Worm (Caenorhabditis elegans) whole organism, L4/young adult: ENCODE data around the gene srd-40.
"Not testable (repeated sequence)": the region's sequence is repeated elsewhere in the genome, so short reads cannot be mapped to it uniquely, and the experiment has no call there.

Experiments used
- W03F9.2 ChIP-seq: fragments of 150-350 bp; optimal IDR thresholded peaks from 2 replicates; lab custom pipeline; 2014; ENCODE audit warnings: missing biosample characterization, missing genetic modification characterization
- dao-5 ChIP-seq: sonication (generic microtip); optimal IDR thresholded peaks from 2 replicates; lab custom pipeline; 2016; ENCODE audit warnings: missing genotype, missing genetic modification characterization, moderate library complexity, missing compliant biosample characterization
- him-1 ChIP-seq: sonication (generic microtip); optimal IDR thresholded peaks from 2 replicates; lab custom pipeline; 2016; ENCODE audit warnings: missing genotype, missing genetic modification reagents, missing genetic modification characterization, missing compliant biosample characterization

The srd-40 gene

DNA sequence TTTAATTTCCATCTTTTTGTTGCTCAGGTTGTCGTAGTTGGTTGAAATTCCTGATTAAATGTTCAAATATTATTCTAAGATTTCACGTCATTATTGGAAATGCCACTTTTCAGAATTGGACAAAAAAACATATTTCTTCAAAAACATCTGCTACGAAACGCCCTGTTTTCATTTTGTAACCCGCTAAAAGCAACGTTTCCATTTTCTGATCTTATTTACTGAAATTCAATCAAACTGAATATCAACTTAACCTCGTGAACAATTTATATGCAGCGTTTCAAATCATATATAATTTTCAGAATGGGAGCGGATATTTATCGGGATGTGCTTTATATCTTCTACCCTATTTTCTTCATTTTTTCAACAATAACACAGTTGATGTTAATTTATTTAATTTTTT lies at the start of gene srd-40:
Gene srd-40, plus strand, starts transcription at position 301 of the 400 bp plus-strand sequence.
- TF ChIP-seq him-1 (tag; lab: Kevin White, UChicago), result no peak
- TF ChIP-seq W03F9.2 (tag; lab: Kevin White, UChicago), result no peak
- no peak for TF ChIP-seq dao-5 (tag; lab: Kevin White, UChicago)

DNA sequence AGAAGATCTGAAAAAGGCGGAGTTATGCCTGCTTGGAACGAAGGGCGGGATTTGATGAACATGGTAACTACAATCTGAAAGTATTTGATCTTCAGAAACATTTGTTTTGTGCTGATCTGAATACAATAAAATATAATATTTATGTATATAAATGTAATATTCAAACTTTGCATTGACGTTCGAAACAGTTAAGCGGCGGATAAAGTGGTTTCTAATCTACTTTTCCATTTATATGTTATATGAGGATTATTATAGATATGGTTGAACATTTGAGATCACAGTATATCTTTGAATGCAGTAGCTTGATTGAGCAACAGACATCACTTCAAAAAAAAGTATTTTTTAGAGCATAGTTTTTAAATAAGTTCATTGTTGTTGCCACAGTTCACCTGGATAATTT lies 49.7 kb upstream of the srd-40 start, which contains the start of gene H19J13.2:
Gene H19J13.2, minus strand, starts transcription at position 101 of the 400 bp plus-strand sequence.
- TF ChIP-seq him-1 (tag; lab: Kevin White, UChicago) (no peak), W03F9.2 (tag; lab: Kevin White, UChicago) (no peak), dao-5 (tag; lab: Kevin White, UChicago) (no peak)

DNA sequence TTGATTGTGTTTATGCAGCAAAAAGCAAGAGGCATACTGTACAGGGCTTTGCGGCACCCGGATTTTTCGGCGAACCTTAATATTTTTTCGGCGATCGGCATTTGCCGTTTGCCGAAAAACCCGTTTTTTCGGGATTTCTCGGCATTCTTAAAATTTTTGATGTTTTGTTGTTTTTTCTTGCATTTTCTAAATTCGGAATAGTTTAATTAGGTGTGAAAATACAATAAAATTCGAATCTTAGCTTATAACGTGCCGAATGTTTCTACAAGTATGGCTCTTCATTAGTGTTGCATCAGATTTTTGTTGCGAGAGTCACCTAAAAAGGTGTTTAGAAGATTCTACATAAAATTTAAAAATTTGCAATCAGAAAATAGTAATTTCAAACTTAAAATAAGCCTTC lies 48.0 kb upstream of the srd-40 start, which contains the start of gene C04B4.6:
Gene C04B4.6, minus strand, starts transcription at position 101 of the 400 bp plus-strand sequence.
- TF ChIP-seq W03F9.2 (tag; lab: Kevin White, UChicago) (no peak), him-1 (tag; lab: Kevin White, UChicago) (no peak)

DNA sequence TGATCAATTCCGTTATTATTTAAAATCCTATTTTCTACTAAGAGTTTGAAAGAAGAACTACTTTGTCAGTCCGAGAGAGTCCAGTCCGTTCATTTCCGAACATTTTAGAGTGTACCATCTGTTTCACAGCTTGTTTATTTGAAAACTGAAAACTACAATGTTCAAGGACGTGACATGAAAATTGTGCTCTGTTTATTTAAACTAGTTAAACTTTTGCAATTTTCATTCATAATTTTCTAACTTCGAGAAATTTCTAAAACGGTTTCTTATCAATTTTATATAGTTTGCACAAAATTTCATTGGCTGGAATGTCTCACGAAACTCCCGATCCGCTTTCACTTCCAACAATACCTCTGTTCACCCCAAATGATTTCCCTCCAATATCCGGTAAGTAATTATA lies 43.1 kb upstream of the srd-40 start, which contains the start of gene C04B4.1:
Gene C04B4.1, plus strand, starts transcription at position 301 of the 400 bp plus-strand sequence.
- no peak for TF ChIP-seq him-1 (tag; lab: Kevin White, UChicago)
- TF ChIP-seq W03F9.2 (tag; lab: Kevin White, UChicago), result no peak
- no peak for TF ChIP-seq dao-5 (tag; lab: Kevin White, UChicago)

DNA sequence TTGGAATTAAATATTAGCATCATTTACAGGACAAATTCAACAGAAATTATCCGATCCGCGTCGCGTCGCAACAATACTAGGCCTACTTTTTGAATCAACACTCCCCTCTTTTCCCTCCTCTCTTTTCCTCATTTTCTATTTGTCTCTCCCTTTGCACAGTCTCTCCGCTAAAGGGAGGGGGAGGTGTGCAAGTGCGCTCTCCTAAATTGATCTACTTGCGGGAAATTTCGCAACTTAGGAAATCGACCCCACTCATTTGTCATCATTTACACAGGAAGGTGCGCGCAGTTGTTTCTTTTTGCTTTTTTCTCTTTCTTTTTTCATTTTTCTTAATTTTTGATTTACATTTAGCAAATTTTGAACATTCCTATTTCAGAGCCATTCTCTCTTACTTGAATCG lies 40.6 kb upstream of the srd-40 start, which contains the start of gene C04B4.2:
Gene C04B4.2, plus strand, starts transcription at position 371 of the 400 bp plus-strand sequence.
- TF ChIP-seq dao-5 (tag; lab: Kevin White, UChicago), result no peak

DNA sequence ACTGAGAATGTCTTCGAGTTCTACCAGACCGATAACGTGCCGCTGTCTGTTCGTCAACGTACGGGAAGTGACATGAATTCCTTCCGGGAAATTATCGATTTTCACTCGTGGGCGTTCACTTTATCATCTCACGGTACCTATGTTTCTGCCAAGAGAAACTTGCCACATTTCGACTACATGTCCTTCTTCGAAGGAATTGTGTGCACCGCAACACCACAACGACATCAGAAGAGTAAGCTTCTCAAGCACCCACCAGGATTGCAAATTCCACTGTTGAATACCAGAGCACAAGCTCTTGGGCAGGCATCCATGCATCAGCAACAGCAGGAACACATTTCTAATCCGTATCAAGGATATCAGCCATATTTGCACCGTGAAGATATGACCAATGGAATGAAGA lies 39.4 kb upstream of the srd-40 start:
- TF ChIP-seq W03F9.2 (tag; lab: Kevin White, UChicago) (no peak), him-1 (tag; lab: Kevin White, UChicago) (no peak), dao-5 (tag; lab: Kevin White, UChicago) (no peak)

DNA sequence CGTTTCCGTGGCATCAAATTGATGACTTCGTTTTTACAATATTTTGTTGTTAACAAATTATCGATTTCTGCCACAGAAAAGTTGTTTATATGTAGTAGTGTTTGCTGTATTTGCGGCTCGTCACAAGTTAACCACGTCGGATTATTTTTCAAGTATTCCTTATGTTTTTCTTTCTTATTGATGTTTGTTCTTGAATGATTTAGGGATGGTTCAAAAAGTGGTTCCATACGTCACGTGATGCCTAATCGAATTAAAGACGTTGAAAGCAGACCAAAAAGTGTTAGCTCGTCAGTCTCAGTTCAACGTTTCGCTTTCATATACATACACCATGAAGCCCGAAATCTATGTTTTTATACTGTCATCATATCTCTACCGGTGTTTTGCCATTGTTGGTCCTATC lies 38.0 kb upstream of the srd-40 start, which contains the start of gene lips-2:
Gene lips-2, plus strand, starts transcription at position 301 of the 400 bp plus-strand sequence.
- TF ChIP-seq dao-5 (tag; lab: Kevin White, UChicago) (no peak), him-1 (tag; lab: Kevin White, UChicago) (no peak), W03F9.2 (tag; lab: Kevin White, UChicago) (no peak)

DNA sequence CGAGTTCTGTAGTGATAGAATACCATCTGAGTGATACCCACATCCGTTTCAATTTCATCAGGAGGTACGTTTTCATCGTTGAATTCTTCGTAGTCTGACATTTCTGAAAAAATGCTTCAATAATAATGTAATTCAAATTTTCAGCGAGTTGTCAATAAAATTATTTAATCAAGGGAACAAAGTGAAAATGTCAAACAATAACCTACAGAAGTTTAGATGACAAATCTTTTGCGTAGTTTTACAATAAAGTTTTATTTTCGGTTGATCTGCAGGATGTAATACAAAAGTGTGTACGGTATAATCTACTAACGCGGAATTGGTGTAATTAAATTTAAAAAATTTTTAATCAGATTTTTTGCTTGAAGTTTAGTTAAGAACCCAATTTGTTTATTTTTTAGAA lies 35.3 kb upstream of the srd-40 start, which contains the start of gene C04B4.5:
Gene C04B4.5, minus strand, starts transcription at position 101 of the 400 bp plus-strand sequence.
- no peak for TF ChIP-seq W03F9.2 (tag; lab: Kevin White, UChicago)
- TF ChIP-seq him-1 (tag; lab: Kevin White, UChicago), result no peak
- no peak for TF ChIP-seq dao-5 (tag; lab: Kevin White, UChicago)

DNA sequence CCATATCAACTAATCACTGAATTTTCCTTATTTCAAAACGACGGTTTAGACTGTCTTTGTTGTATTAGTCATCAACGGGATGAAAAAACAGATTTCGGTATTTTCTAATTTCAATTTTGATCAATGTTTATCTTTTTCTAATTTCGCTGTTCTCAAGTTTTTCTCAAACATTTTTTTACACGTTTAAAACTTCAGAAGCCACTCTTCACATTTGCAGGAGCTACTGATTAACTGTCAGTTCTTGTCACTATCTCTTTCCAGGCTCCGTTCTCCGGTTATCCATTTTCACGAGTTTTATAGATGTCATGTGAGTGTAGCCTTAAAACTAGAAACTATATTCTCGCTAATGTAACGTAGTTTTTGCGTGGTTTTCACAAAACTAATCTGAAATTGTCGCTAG lies 33.0 kb upstream of the srd-40 start, which contains the start of gene C04B4.4:
Gene C04B4.4, plus strand, starts transcription at position 301 of the 400 bp plus-strand sequence.
- TF ChIP-seq dao-5 (tag; lab: Kevin White, UChicago) (no peak), him-1 (tag; lab: Kevin White, UChicago) (no peak), W03F9.2 (tag; lab: Kevin White, UChicago) (no peak)

DNA sequence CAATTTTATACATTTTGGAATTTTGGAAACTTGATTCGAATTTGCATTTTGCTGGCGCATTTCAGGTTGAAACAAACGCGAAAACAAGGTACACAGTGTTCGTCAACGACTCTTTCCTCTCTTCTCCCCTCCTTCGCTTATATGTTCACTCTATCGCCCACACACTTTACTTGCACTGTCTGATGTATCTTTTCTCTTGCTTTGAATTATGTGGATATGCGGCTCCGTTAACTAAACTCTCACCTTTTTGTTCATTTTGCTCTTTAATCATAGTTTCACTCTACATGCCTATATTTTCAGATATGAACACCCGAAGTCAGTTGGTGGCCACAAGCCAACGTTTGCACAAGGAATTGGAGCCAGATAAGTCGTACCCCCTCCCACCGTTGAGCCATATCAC lies 29.3 kb upstream of the srd-40 start, which contains the start of gene W06D11.1:
Gene W06D11.1, plus strand, starts transcription at position 301 of the 400 bp plus-strand sequence.
- TF ChIP-seq dao-5 (tag; lab: Kevin White, UChicago) (no peak), W03F9.2 (tag; lab: Kevin White, UChicago) (no peak), him-1 (tag; lab: Kevin White, UChicago) (no peak)

DNA sequence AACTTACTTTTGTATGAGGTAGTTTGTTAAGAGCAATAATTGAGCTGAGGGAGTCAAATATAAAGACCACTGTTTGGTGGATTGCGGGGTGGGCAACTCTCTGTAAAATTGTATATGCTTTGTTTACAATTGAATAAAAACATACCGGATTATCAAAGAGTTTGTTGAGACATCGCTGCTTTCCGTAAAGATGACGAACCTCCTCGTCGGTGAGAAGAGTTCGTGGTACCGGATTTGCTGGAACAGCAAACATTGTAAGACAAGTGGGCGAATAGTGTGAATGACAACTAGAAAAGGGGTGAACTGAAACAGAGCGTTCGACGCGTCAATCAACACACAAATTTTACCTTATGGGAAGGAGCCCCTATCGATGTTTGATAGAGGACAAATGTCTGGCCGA lies 27.1 kb upstream of the srd-40 start, which contains the start of gene W06D11.2:
Gene W06D11.2, minus strand, starts transcription at position 339 of the 400 bp plus-strand sequence.
- no peak for TF ChIP-seq him-1 (tag; lab: Kevin White, UChicago)
- TF ChIP-seq W03F9.2 (tag; lab: Kevin White, UChicago), result no peak
- TF ChIP-seq dao-5 (tag; lab: Kevin White, UChicago), result no peak

DNA sequence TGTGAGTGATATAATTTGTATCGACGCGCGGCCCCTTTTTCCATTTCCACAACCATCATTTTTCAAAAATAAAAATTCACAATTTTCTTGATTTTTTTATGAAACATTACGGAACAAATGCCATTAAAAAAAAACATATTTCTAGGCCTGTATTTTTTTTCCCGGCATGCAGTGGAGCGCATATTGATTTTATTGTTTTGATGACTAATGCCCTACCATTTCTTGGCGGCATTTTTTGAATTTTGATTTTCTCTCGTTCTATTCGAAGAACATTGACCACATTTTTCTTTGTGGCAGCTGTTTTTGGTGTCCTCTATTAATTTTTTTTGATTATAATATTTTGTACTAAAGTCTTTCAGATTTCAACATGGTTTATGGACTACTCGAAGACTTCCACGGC lies 25.2 kb upstream of the srd-40 start, which contains the start of gene W06D11.3:
Gene W06D11.3, plus strand, starts transcription at position 360 of the 400 bp plus-strand sequence.
- TF ChIP-seq him-1 (tag; lab: Kevin White, UChicago) (no peak), dao-5 (tag; lab: Kevin White, UChicago) (no peak), W03F9.2 (tag; lab: Kevin White, UChicago) (no peak)

DNA sequence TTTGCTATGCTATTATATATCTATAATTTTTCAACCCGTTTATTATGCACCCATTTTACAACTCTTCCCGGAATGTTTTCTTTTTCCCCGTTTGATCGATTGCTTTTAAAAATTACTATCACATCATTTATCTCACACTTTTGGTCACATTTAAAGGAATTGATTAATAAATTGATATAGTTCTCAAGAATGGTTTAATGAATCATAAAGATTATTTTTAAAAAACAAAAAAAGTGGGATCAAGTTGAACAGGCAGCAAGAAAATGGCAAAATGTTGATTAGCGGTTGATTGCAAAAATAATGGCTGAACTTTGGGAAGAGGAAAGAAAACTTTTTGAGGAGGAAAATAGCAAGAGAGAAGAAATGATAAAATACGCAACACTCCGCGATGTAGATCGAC lies 23.7 kb upstream of the srd-40 start, which contains the start of gene W06D11.5:
Gene W06D11.5, plus strand, starts transcription at position 301 of the 400 bp plus-strand sequence.
- TF ChIP-seq W03F9.2 (tag; lab: Kevin White, UChicago) (no peak), dao-5 (tag; lab: Kevin White, UChicago) (no peak), him-1 (tag; lab: Kevin White, UChicago) (no peak)

DNA sequence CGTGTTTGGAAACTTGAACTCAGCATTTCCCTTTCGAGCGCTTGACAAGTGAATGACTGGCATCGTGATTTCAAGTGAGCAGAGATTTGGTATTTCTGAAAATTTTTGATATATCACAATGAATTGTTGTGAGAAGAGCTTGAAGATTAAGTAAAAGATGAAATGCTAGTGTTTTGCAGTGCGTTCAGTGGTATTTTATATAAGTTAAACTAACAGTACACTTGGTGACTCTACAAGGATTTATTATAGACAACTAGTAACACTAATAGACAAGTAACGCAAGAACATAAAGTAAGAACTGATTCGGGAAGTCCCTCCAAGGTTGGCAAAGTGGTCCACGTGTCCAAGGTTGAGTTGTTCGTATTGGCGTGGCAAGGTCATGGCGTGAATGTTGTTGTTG lies 20.8 kb upstream of the srd-40 start, which contains the start of gene dot-1.3:
Gene dot-1.3, minus strand, starts transcription at position 101 of the 400 bp plus-strand sequence.
- not testable (repeated sequence) for TF ChIP-seq W03F9.2, dao-5, him-1 (tag; lab: Kevin White, UChicago)
